Fruit fly (Drosophila melanogaster) whole organism, embryonic: ENCODE data around the gene CG15365.

Source experiments
- Adf1 ChIP-seq: fragments of 200-800 bp; sonication (Bioruptor generic); IDR thresholded peaks from 2 replicates; pipeline ENCODE4 v1.3.6; 2022; ENCODE audit warnings: missing biosample characterization, missing genetic modification characterization
- Asciz ChIP-seq: fragments of 200-800 bp; sonication (Bioruptor generic); optimal IDR thresholded peaks from 2 replicates; lab custom pipeline; 2017; ENCODE audit warnings: missing biosample characterization, mild to moderate bottlenecking, missing genetic modification characterization, missing genetic modification reagents
- Atf3 ChIP-seq: fragments of 200-800 bp; sonication (Bioruptor generic); optimal IDR thresholded peaks from 3 replicates; lab custom pipeline; 2016; ENCODE audit warnings: missing biosample characterization, missing genetic modification characterization
- C15 ChIP-seq: fragments of 200-800 bp; sonication (Bioruptor generic); IDR thresholded peaks from 3 replicates; pipeline ENCODE4 v1.3.6; 2022; ENCODE audit warnings: missing biosample characterization, missing genetic modification characterization
- CG10147 ChIP-seq: fragments of 200-800 bp; sonication (Bioruptor generic); optimal IDR thresholded peaks from 2 replicates; lab custom pipeline; 2019; ENCODE audit warnings: missing biosample characterization, mild to moderate bottlenecking, missing genetic modification characterization, moderate library complexity
- CG10267 ChIP-seq: fragments of 200-800 bp; sonication (Bioruptor generic); optimal IDR thresholded peaks from 2 replicates; lab custom pipeline; 2018; ENCODE audit warnings: missing biosample characterization, mild to moderate bottlenecking, missing genetic modification characterization, moderate library complexity
- CG10462 ChIP-seq: fragments of 200-800 bp; sonication (Bioruptor generic); optimal IDR thresholded peaks from 2 replicates; lab custom pipeline; 2016; ENCODE audit warnings: missing biosample characterization, missing genetic modification characterization
- CG11504 ChIP-seq: fragments of 200-800 bp; sonication (Bioruptor generic); optimal IDR thresholded peaks from 3 replicates; lab custom pipeline; 2019; ENCODE audit warnings: missing biosample characterization, mild to moderate bottlenecking, missing genetic modification characterization, moderate library complexity
- CG12155 ChIP-seq: fragments of 200-800 bp; sonication (Bioruptor generic); optimal IDR thresholded peaks from 3 replicates; lab custom pipeline; 2016; ENCODE audit warnings: missing biosample characterization, missing genetic modification characterization
- CG13287 ChIP-seq: fragments of 200-800 bp; sonication (Bioruptor generic); IDR thresholded peaks from 2 replicates; pipeline ENCODE4 v1.3.6; 2022; ENCODE audit warnings: missing biosample characterization, missing genetic modification characterization; ENCODE audit not compliant: partially characterized antibody
- CG13624 ChIP-seq: fragments of 200-800 bp; sonication (Bioruptor generic); optimal IDR thresholded peaks from 2 replicates; lab custom pipeline; 2016; ENCODE audit warnings: missing biosample characterization, missing genetic modification characterization
- CG17361 ChIP-seq: fragments of 200-800 bp; sonication (Bioruptor generic); IDR thresholded peaks from 3 replicates; pipeline ENCODE4 v1.3.6; 2022; ENCODE audit warnings: missing biosample characterization, missing genetic modification characterization
- CG3163 ChIP-seq: fragments of 200-800 bp; sonication (Bioruptor generic); optimal IDR thresholded peaks from 3 replicates; lab custom pipeline; 2016; ENCODE audit warnings: missing biosample characterization, missing genetic modification characterization
- CG4328 ChIP-seq: fragments of 200-800 bp; sonication (Bioruptor generic); optimal IDR thresholded peaks from 3 replicates; lab custom pipeline; 2017; ENCODE audit warnings: missing biosample characterization, missing genetic modification reagents, missing genetic modification characterization
- CG4707 ChIP-seq: fragments of 200-800 bp; sonication (Bioruptor generic); optimal IDR thresholded peaks from 2 replicates; lab custom pipeline; 2018; ENCODE audit warnings: missing biosample characterization, mild to moderate bottlenecking, missing genetic modification characterization, moderate library complexity
- CG4730 ChIP-seq: fragments of 200-800 bp; sonication (Bioruptor generic); IDR thresholded peaks from 2 replicates; pipeline ENCODE4 v1.3.6; 2022; ENCODE audit warnings: missing biosample characterization, missing genetic modification characterization
- CG7357 ChIP-seq: fragments of 200-800 bp; sonication (Bioruptor generic); IDR thresholded peaks from 3 replicates; pipeline ENCODE4 v1.3.6; 2022; ENCODE audit warnings: missing biosample characterization, missing genetic modification characterization
- CG9727 ChIP-seq: fragments of 200-800 bp; sonication (Bioruptor generic); optimal IDR thresholded peaks from 3 replicates; lab custom pipeline; 2017; ENCODE audit warnings: missing biosample characterization, mild to moderate bottlenecking, missing genetic modification characterization
- Deaf1 ChIP-seq: fragments of 200-800 bp; optimal IDR thresholded peaks from 3 replicates; lab custom pipeline; 2019; ENCODE audit warnings: missing biosample characterization, mild to moderate bottlenecking, missing genetic modification characterization, moderate library complexity
- Dfd ChIP-seq, 2 experiments: fragments of >200 bp; optimal IDR thresholded peaks; 2 replicates each; lab custom pipeline; 2017; ENCODE audit warnings: missing biosample characterization in 2 of 2, missing genetic modification characterization in 2 of 2
- Dip3 ChIP-seq: fragments of 200-800 bp; sonication (Bioruptor generic); optimal IDR thresholded peaks from 3 replicates; lab custom pipeline; 2016; ENCODE audit warnings: missing biosample characterization, missing genetic modification characterization
- Doc3 ChIP-seq: fragments of 200-800 bp; sonication (Bioruptor generic); IDR thresholded peaks from 3 replicates; pipeline ENCODE4 v1.3.6; 2022; ENCODE audit warnings: missing biosample characterization, missing genetic modification characterization; ENCODE audit not compliant: partially characterized antibody
- E2f2 ChIP-seq: fragments of 200-800 bp; sonication (Bioruptor generic); IDR thresholded peaks from 2 replicates; pipeline ENCODE4 v1.3.6; 2022; ENCODE audit warnings: missing biosample characterization, missing genetic modification characterization
- Hr39 ChIP-seq: fragments of >200 bp; optimal IDR thresholded peaks from 2 replicates; lab custom pipeline; 2017
- Meics ChIP-seq: fragments of 200-800 bp; sonication (Bioruptor generic); optimal IDR thresholded peaks from 2 replicates; lab custom pipeline; 2017; ENCODE audit warnings: missing biosample characterization, mild to moderate bottlenecking, missing genetic modification characterization
- NC2α ChIP-seq: fragments of 200-800 bp; sonication (Bioruptor generic); optimal IDR thresholded peaks from 2 replicates; lab custom pipeline; 2016; ENCODE audit warnings: missing biosample characterization, missing genetic modification characterization
- Oaz ChIP-seq: fragments of 200-800 bp; sonication (Bioruptor generic); IDR thresholded peaks from 2 replicates; pipeline ENCODE4 v1.3.6; 2022; ENCODE audit warnings: missing biosample characterization, missing genetic modification characterization
- Scr ChIP-seq: fragments of 200-800 bp; sonication (Bioruptor generic); IDR thresholded peaks from 2 replicates; pipeline ENCODE4 v1.3.6; 2022; ENCODE audit warnings: missing biosample characterization, missing genetic modification characterization; ENCODE audit not compliant: partially characterized antibody
- Sox100B ChIP-seq: fragments of 200-800 bp; sonication (Bioruptor generic); optimal IDR thresholded peaks from 3 replicates; lab custom pipeline; 2018; ENCODE audit warnings: missing biosample characterization, mild to moderate bottlenecking, missing genetic modification characterization
- Taf1 ChIP-seq: fragments of 200-800 bp; sonication (Bioruptor generic); IDR thresholded peaks from 2 replicates; pipeline ENCODE4 v1.3.6; 2022; ENCODE audit warnings: missing biosample characterization, missing genetic modification characterization
- Trl ChIP-seq, 3 experiments: fragments of >200 bp in 2 of 3; fragments of 200-800 bp in 1 of 3; sonication (Bioruptor generic) in 1 of 3; optimal IDR thresholded peaks; 2 replicates in 1 of 3; 3 replicates in 2 of 3; lab custom pipeline; 2016 to 2017; ENCODE audit warnings: missing biosample characterization in 1 of 3, missing genetic modification characterization in 1 of 3
- YL-1 ChIP-seq: fragments of 200-800 bp; sonication (Bioruptor generic); optimal IDR thresholded peaks from 3 replicates; lab custom pipeline; 2017; ENCODE audit warnings: missing biosample characterization, mild to moderate bottlenecking, missing genetic modification characterization
- al ChIP-seq: fragments of 200-800 bp; sonication (Bioruptor generic); IDR thresholded peaks from 2 replicates; pipeline ENCODE4 v1.3.6; 2022; ENCODE audit warnings: missing biosample characterization, missing genetic modification characterization
- bbx ChIP-seq: fragments of 200-800 bp; sonication (Bioruptor generic); IDR thresholded peaks from 2 replicates; pipeline ENCODE4 v1.3.6; 2022; ENCODE audit warnings: missing biosample characterization, missing genetic modification characterization; ENCODE audit not compliant: partially characterized antibody
- chn ChIP-seq: fragments of 200-800 bp; sonication (Bioruptor generic); optimal IDR thresholded peaks from 2 replicates; lab custom pipeline; 2016; ENCODE audit warnings: missing biosample characterization, missing genetic modification characterization
- ci ChIP-seq: fragments of 200-800 bp; sonication (Bioruptor generic); IDR thresholded peaks from 3 replicates; pipeline ENCODE4 v1.3.6; 2022; ENCODE audit warnings: missing biosample characterization, missing genetic modification characterization
- gfzf ChIP-seq: fragments of 200-800 bp; sonication (Bioruptor generic); optimal IDR thresholded peaks from 2 replicates; lab custom pipeline; 2016; ENCODE audit warnings: missing biosample characterization, mild to moderate bottlenecking, missing genetic modification characterization, moderate library complexity
- gt ChIP-seq: fragments of 200-800 bp; sonication (Bioruptor generic); IDR thresholded peaks from 2 replicates; pipeline ENCODE4 v1.3.6; 2022; ENCODE audit warnings: missing biosample characterization, missing genetic modification characterization
- hth ChIP-seq: fragments of >200 bp; optimal IDR thresholded peaks from 2 replicates; lab custom pipeline; 2017; ENCODE audit warnings: inconsistent platforms
- kni ChIP-seq: fragments of 200-800 bp; sonication (Bioruptor generic); optimal IDR thresholded peaks from 3 replicates; lab custom pipeline; 2017; ENCODE audit warnings: mild to moderate bottlenecking, missing biosample characterization, missing genetic modification reagents, missing genetic modification characterization
- lab ChIP-seq: fragments of 200-800 bp; sonication (Bioruptor generic); optimal IDR thresholded peaks from 3 replicates; lab custom pipeline; 2017; ENCODE audit warnings: missing biosample characterization, missing genetic modification characterization, mild to moderate bottlenecking, moderate library complexity, missing genetic modification reagents
- nom ChIP-seq: fragments of 200-800 bp; sonication (Bioruptor generic); optimal IDR thresholded peaks from 2 replicates; lab custom pipeline; 2017; ENCODE audit warnings: missing biosample characterization, missing genetic modification characterization, mild to moderate bottlenecking, moderate library complexity, missing genetic modification reagents
- pho ChIP-seq: fragments of 200-800 bp; sonication (Bioruptor generic); optimal IDR thresholded peaks from 2 replicates; lab custom pipeline; 2016; ENCODE audit warnings: missing biosample characterization, missing genetic modification characterization
- row ChIP-seq: fragments of 200-800 bp; sonication (Bioruptor generic); IDR thresholded peaks from 3 replicates; pipeline ENCODE4 v1.3.6; 2022; ENCODE audit warnings: missing biosample characterization, missing genetic modification characterization
- scrt ChIP-seq: fragments of 200-800 bp; sonication (Bioruptor generic); optimal IDR thresholded peaks from 2 replicates; lab custom pipeline; 2018; ENCODE audit warnings: missing biosample characterization, mild to moderate bottlenecking, missing genetic modification characterization, moderate library complexity
- sens-2 ChIP-seq: fragments of 200-800 bp; sonication (Bioruptor generic); IDR thresholded peaks from 2 replicates; pipeline ENCODE4 v1.3.6; 2022; ENCODE audit warnings: missing biosample characterization, missing genetic modification characterization
- sob ChIP-seq: fragments of 200-800 bp; sonication (Bioruptor generic); IDR thresholded peaks from 2 replicates; pipeline ENCODE4 v1.3.6; 2022; ENCODE audit warnings: missing biosample characterization, missing genetic modification characterization
- sqz ChIP-seq: fragments of 200-800 bp; sonication (Bioruptor generic); optimal IDR thresholded peaks from 3 replicates; lab custom pipeline; 2018; ENCODE audit warnings: missing biosample characterization, mild to moderate bottlenecking, missing genetic modification characterization
- tup ChIP-seq: fragments of 200-800 bp; sonication (Bioruptor generic); optimal IDR thresholded peaks from 2 replicates; lab custom pipeline; 2016; ENCODE audit warnings: missing biosample characterization, mild to moderate bottlenecking, missing genetic modification characterization, moderate library complexity
- usp ChIP-seq: fragments of >200 bp; optimal IDR thresholded peaks from 2 replicates; lab custom pipeline; 2017; ENCODE audit warnings: missing biosample characterization, missing genetic modification characterization
- wor ChIP-seq: fragments of 200-800 bp; sonication (Bioruptor generic); IDR thresholded peaks from 2 replicates; pipeline ENCODE4 v1.3.6; 2022; ENCODE audit warnings: missing biosample characterization, missing genetic modification characterization
- zfh1 ChIP-seq: fragments of 200-800 bp; sonication (Bioruptor generic); IDR thresholded peaks from 3 replicates; pipeline ENCODE4 v1.3.6; 2022; ENCODE audit warnings: missing biosample characterization, missing genetic modification characterization

Gene CG15365

DNA sequence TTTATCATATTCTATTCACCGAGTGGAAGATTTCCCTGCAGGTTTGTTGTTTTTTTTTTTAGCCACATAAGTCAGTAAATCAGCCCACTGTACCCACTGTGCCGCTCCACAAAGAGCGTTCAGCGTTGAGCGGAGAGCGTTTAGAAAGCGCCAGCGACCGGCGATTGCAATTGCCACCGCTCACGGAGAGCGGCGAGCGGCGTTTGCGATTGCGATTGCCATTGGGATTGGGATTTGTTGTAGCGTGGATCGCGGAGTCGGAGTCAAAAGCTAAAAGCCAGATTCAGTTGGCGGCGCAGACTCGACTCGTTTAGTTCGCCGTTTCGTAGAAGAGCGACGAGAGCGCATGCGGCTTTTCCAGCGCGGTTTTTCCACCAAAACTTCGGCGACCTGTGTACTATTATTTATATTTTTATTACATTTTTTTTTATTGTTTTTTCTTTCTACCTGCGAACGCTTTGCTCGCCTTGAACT lies 37.8 kb downstream of the CG15365 start, which contains the start of gene Nost:
Gene Nost, plus strand, starts transcription at position 306 of the 474 bp plus-strand sequence.
- TF ChIP-seq Asciz (GFP tag; lab: Kevin White, UChicago) = no peak
- TF ChIP-seq row (GFP tag; lab: Robert Waterston, UW) = peak; percentile 52; the same call in 1 of the 3 replicates
- peak; percentile 68 for TF ChIP-seq CG4707 (GFP tag; lab: Kevin White, UChicago)
- TF ChIP-seq Deaf1 (tag; lab: Kevin White, UChicago) = peak; percentile 9
- TF ChIP-seq E2f2 (GFP tag; lab: Robert Waterston, UW) = no peak
- TF ChIP-seq Adf1 (GFP tag; lab: Robert Waterston, UW) = no peak
- TF ChIP-seq kni (GFP tag; lab: Kevin White, UChicago) = no peak
- TF ChIP-seq YL-1 = no peak
- TF ChIP-seq Dip3 (GFP tag; lab: Kevin White, UChicago) = no peak
- TF ChIP-seq CG7357 (GFP tag; lab: Robert Waterston, UW) = no peak
- TF ChIP-seq gt (GFP tag; lab: Robert Waterston, UW) = no peak
- TF ChIP-seq Doc3 (GFP tag; lab: Robert Waterston, UW) = peak; percentile 26; the same call in 1 of the 3 replicates
- no peak for TF ChIP-seq Meics (GFP tag; lab: Kevin White, UChicago)
- no peak for TF ChIP-seq al (GFP tag; lab: Robert Waterston, UW)
- no peak for TF ChIP-seq Atf3 (GFP tag; lab: Kevin White, UChicago)
- TF ChIP-seq nom (GFP tag; lab: Kevin White, UChicago) = peak; percentile 9
- no peak for TF ChIP-seq CG4730 (GFP tag; lab: Robert Waterston, UW)
- TF ChIP-seq sob = no peak
- no peak for TF ChIP-seq hth (lab: Kevin White, UChicago)
- no peak for TF ChIP-seq CG10462
- TF ChIP-seq CG9727 = no peak
- TF ChIP-seq scrt (GFP tag; lab: Kevin White, UChicago) = no peak
- no peak for TF ChIP-seq wor (GFP tag; lab: Robert Waterston, UW)
- TF ChIP-seq Oaz (GFP tag; lab: Robert Waterston, UW) = no peak
- no peak for TF ChIP-seq Sox100B (GFP tag; lab: Kevin White, UChicago)
- TF ChIP-seq Trl (optimal IDR thresholded peaks at IDR 0.05; lab: Kevin White, UChicago) = peak; percentile 58 to 64
- TF ChIP-seq Trl (GFP tag; optimal IDR thresholded peaks at IDR 0.05; lab: Kevin White, UChicago) = no peak
- TF ChIP-seq pho (GFP tag; lab: Kevin White, UChicago) = no peak
- no peak for TF ChIP-seq gfzf
- no peak for TF ChIP-seq tup (GFP tag; lab: Kevin White, UChicago)
- TF ChIP-seq CG12155 = no peak
- TF ChIP-seq sqz (GFP tag; lab: Kevin White, UChicago) = peak; percentile 67
- no peak for TF ChIP-seq chn (GFP tag; lab: Kevin White, UChicago)
- no peak for TF ChIP-seq CG11504 (tag; lab: Kevin White, UChicago)
- no peak for TF ChIP-seq CG10147 (GFP tag; lab: Kevin White, UChicago)
- TF ChIP-seq CG13287 (GFP tag; lab: Robert Waterston, UW) = peak; percentile 27; the same call in 1 of the 2 replicates
- no peak for TF ChIP-seq Scr (GFP tag; lab: Robert Waterston, UW)
- no peak for TF ChIP-seq Hr39 (lab: Kevin White, UChicago)
- no peak for TF ChIP-seq Taf1
- no peak for TF ChIP-seq C15 (GFP tag; lab: Robert Waterston, UW)
- TF ChIP-seq NC2α = no peak
- TF ChIP-seq bbx = no peak
- TF ChIP-seq ci (GFP tag; lab: Robert Waterston, UW) = peak; percentile 56; the same call in 1 of the 3 replicates
- no peak for TF ChIP-seq Dfd (GFP tag; optimal IDR thresholded peaks at IDR 0.05; lab: Kevin White, UChicago)
- no peak for TF ChIP-seq CG4328 (GFP tag; lab: Kevin White, UChicago)
- TF ChIP-seq zfh1 (GFP tag; lab: Robert Waterston, UW) = 0 out of 3 replicates have a peak, but pooled peaks have one; percentile 22
- no peak for TF ChIP-seq CG17361 (GFP tag; lab: Robert Waterston, UW)
- no peak for TF ChIP-seq usp (GFP tag; lab: Kevin White, UChicago)
- TF ChIP-seq sens-2 (GFP tag; lab: Robert Waterston, UW) = no peak
- TF ChIP-seq CG13624 (GFP tag; lab: Kevin White, UChicago) = no peak
- TF ChIP-seq CG10267 (tag; lab: Kevin White, UChicago) = no peak
- TF ChIP-seq CG3163 (GFP tag; lab: Kevin White, UChicago) = no peak
- peak; percentile 16 for TF ChIP-seq lab (GFP tag; lab: Kevin White, UChicago)
